Fruit fly (Drosophila melanogaster) whole organism, embryonic: ENCODE results near the gene CG33511.

Experiments used
- Abd-B ChIP-seq: fragments of 200-800 bp; sonication (Bioruptor generic); optimal IDR thresholded peaks from 2 replicates; lab custom pipeline; 2018; ENCODE audit warnings: missing biosample characterization, mild to moderate bottlenecking, missing genetic modification characterization, moderate library complexity
- Ada2b ChIP-seq: fragments of 200-800 bp; sonication (Bioruptor generic); IDR thresholded peaks from 2 replicates; pipeline ENCODE4 v1.3.6; 2022; ENCODE audit warnings: missing biosample characterization, missing genetic modification characterization
- Asciz ChIP-seq: fragments of 200-800 bp; sonication (Bioruptor generic); optimal IDR thresholded peaks from 2 replicates; lab custom pipeline; 2017; ENCODE audit warnings: missing biosample characterization, mild to moderate bottlenecking, missing genetic modification characterization, missing genetic modification reagents
- Awh ChIP-seq: fragments of 200-800 bp; sonication (Bioruptor generic); IDR thresholded peaks from 2 replicates; pipeline ENCODE4, ENCODE4 v1.3.6; 2022; ENCODE audit warnings: missing biosample characterization, missing genetic modification characterization
- Bteb2 ChIP-seq: fragments of 200-800 bp; sonication (Bioruptor generic); optimal IDR thresholded peaks from 2 replicates; lab custom pipeline; 2016; ENCODE audit warnings: missing biosample characterization, missing genetic modification characterization
- CG10366 ChIP-seq: fragments of 200-800 bp; sonication (Bioruptor generic); IDR thresholded peaks from 2 replicates; pipeline ENCODE4 v1.3.6; 2022; ENCODE audit warnings: missing biosample characterization, missing genetic modification characterization
- CG11085 ChIP-seq: fragments of 200-800 bp; sonication (Bioruptor generic); IDR thresholded peaks from 2 replicates; pipeline ENCODE4 v1.3.6; 2022; ENCODE audit warnings: missing biosample characterization, missing genetic modification characterization
- CG11398 ChIP-seq: fragments of 200-800 bp; sonication (Bioruptor generic); optimal IDR thresholded peaks from 2 replicates; lab custom pipeline; 2016; ENCODE audit warnings: missing biosample characterization, missing genetic modification characterization
- CG11456 ChIP-seq: fragments of 200-800 bp; sonication (Bioruptor generic); IDR thresholded peaks from 3 replicates; pipeline ENCODE4 v1.3.6; 2022; ENCODE audit warnings: missing biosample characterization, missing genetic modification characterization
- CG11696 ChIP-seq: fragments of 200-800 bp; sonication (Bioruptor generic); IDR thresholded peaks from 2 replicates; pipeline ENCODE4 v1.3.6; 2022; ENCODE audit warnings: missing biosample characterization, missing genetic modification characterization
- CG12071 ChIP-seq: fragments of 200-800 bp; sonication (Bioruptor generic); optimal IDR thresholded peaks from 3 replicates; lab custom pipeline; 2018; ENCODE audit warnings: missing biosample characterization, mild to moderate bottlenecking, missing genetic modification characterization
- CG12219 ChIP-seq: fragments of 200-800 bp; sonication (Bioruptor generic); optimal IDR thresholded peaks from 3 replicates; lab custom pipeline; 2018; ENCODE audit warnings: missing biosample characterization, mild to moderate bottlenecking, missing genetic modification characterization
- CG13296 ChIP-seq: fragments of 200-800 bp; sonication (Bioruptor generic); optimal IDR thresholded peaks from 3 replicates; lab custom pipeline; 2018; ENCODE audit warnings: missing biosample characterization, mild to moderate bottlenecking, missing genetic modification characterization
- CG14050 ChIP-seq: fragments of 200-800 bp; sonication (Bioruptor generic); IDR thresholded peaks from 3 replicates; pipeline ENCODE4 v1.3.6; 2022; ENCODE audit warnings: missing biosample characterization, missing genetic modification characterization
- CG1647 ChIP-seq: fragments of 200-800 bp; sonication (Bioruptor generic); optimal IDR thresholded peaks from 3 replicates; lab custom pipeline; 2016; ENCODE audit warnings: missing biosample characterization, missing genetic modification characterization
- CG16779 ChIP-seq: fragments of 200-800 bp; sonication (Bioruptor generic); IDR thresholded peaks from 2 replicates; pipeline ENCODE4 v1.3.6; 2022; ENCODE audit warnings: missing biosample characterization, missing genetic modification characterization
- CG17186 ChIP-seq: fragments of 200-800 bp; sonication (Bioruptor generic); optimal IDR thresholded peaks from 3 replicates; lab custom pipeline; 2017; ENCODE audit warnings: missing biosample characterization, missing genetic modification reagents, missing genetic modification characterization
- CG17361 ChIP-seq: fragments of 200-800 bp; sonication (Bioruptor generic); IDR thresholded peaks from 3 replicates; pipeline ENCODE4 v1.3.6; 2022; ENCODE audit warnings: missing biosample characterization, missing genetic modification characterization
- CG18011 ChIP-seq: fragments of 200-800 bp; sonication (Bioruptor generic); optimal IDR thresholded peaks from 2 replicates; lab custom pipeline; 2017; ENCODE audit warnings: missing biosample characterization, missing genetic modification characterization, mild to moderate bottlenecking, moderate library complexity, missing genotype
- CG1832 ChIP-seq: fragments of 200-800 bp; sonication (Bioruptor generic); optimal IDR thresholded peaks from 2 replicates; lab custom pipeline; 2017; ENCODE audit warnings: missing biosample characterization, mild to moderate bottlenecking, missing genetic modification characterization, inconsistent platforms
- CG2712 ChIP-seq: fragments of 200-800 bp; optimal IDR thresholded peaks from 3 replicates; lab custom pipeline; 2019; ENCODE audit warnings: missing biosample characterization, mild to moderate bottlenecking, missing genetic modification characterization, moderate library complexity
- CG2875 ChIP-seq: fragments of 200-800 bp; sonication (Bioruptor generic); optimal IDR thresholded peaks from 2 replicates; lab custom pipeline; 2017; ENCODE audit warnings: missing biosample characterization, mild to moderate bottlenecking, missing genetic modification characterization, missing genetic modification reagents
- CG31224 ChIP-seq: fragments of 200-800 bp; sonication (Bioruptor generic); IDR thresholded peaks from 2 replicates; pipeline ENCODE4 v1.3.6; 2022; ENCODE audit warnings: missing biosample characterization, missing genetic modification characterization
- CG33557 ChIP-seq: fragments of 200-800 bp; sonication (Bioruptor generic); optimal IDR thresholded peaks from 2 replicates; lab custom pipeline; 2019; ENCODE audit warnings: missing biosample characterization, mild to moderate bottlenecking, missing genetic modification characterization, moderate library complexity
- CG4617 ChIP-seq: fragments of 200-800 bp; sonication (Bioruptor generic); optimal IDR thresholded peaks from 3 replicates; lab custom pipeline; 2016; ENCODE audit warnings: missing biosample characterization, missing genetic modification characterization, borderline replicate concordance
- CG5953 ChIP-seq: fragments of 200-800 bp; sonication (Bioruptor generic); IDR thresholded peaks from 2 replicates; pipeline ENCODE4 v1.3.6; 2022; ENCODE audit warnings: missing biosample characterization, missing genetic modification characterization
- CG6689 ChIP-seq: fragments of 200-800 bp; sonication (Bioruptor generic); IDR thresholded peaks from 2 replicates; pipeline ENCODE4 v1.3.6; 2022; ENCODE audit warnings: missing biosample characterization, missing genetic modification characterization
- CG7357 ChIP-seq: fragments of 200-800 bp; sonication (Bioruptor generic); IDR thresholded peaks from 3 replicates; pipeline ENCODE4 v1.3.6; 2022; ENCODE audit warnings: missing biosample characterization, missing genetic modification characterization
- CG9437 ChIP-seq: fragments of 200-800 bp; sonication (Bioruptor generic); optimal IDR thresholded peaks from 2 replicates; lab custom pipeline; 2018; ENCODE audit warnings: missing biosample characterization, mild to moderate bottlenecking, missing genetic modification characterization
- Dad ChIP-seq: fragments of 200-800 bp; sonication (Bioruptor generic); optimal IDR thresholded peaks from 3 replicates; lab custom pipeline; 2016; ENCODE audit warnings: missing biosample characterization, missing genetic modification characterization
- HmgZ ChIP-seq: fragments of 200-800 bp; sonication (Bioruptor generic); optimal IDR thresholded peaks from 2 replicates; lab custom pipeline; 2018; ENCODE audit warnings: missing biosample characterization, mild to moderate bottlenecking, missing genetic modification characterization
- Hr3 ChIP-seq: fragments of 200-800 bp; sonication (Bioruptor generic); optimal IDR thresholded peaks from 3 replicates; lab custom pipeline; 2016; ENCODE audit warnings: missing biosample characterization, missing genetic modification characterization
- Lhr ChIP-seq: fragments of 200-800 bp; sonication (Bioruptor generic); optimal IDR thresholded peaks from 3 replicates; lab custom pipeline; 2017; ENCODE audit warnings: mild to moderate bottlenecking, missing biosample characterization, missing genetic modification reagents, missing genetic modification characterization
- Lim3 ChIP-seq: fragments of 200-800 bp; sonication (Bioruptor generic); IDR thresholded peaks from 2 replicates; pipeline ENCODE4 v1.3.6; 2022; ENCODE audit warnings: missing biosample characterization, missing genetic modification characterization
- NK7.1 ChIP-seq: fragments of 200-800 bp; sonication (Bioruptor generic); optimal IDR thresholded peaks from 3 replicates; lab custom pipeline; 2016; ENCODE audit warnings: missing biosample characterization, missing genetic modification characterization
- Sin3A ChIP-seq: fragments of >200 bp; optimal IDR thresholded peaks from 2 replicates; lab custom pipeline; 2018
- TFAM ChIP-seq: fragments of 200-800 bp; sonication (Bioruptor generic); optimal IDR thresholded peaks from 2 replicates; lab custom pipeline; 2017; ENCODE audit warnings: missing biosample characterization, missing genetic modification characterization, inconsistent platforms
- ap ChIP-seq: fragments of 200-800 bp; sonication (Bioruptor generic); IDR thresholded peaks from 2 replicates; pipeline ENCODE4 v1.3.6; 2022; ENCODE audit warnings: missing biosample characterization, missing genetic modification characterization
- ash1 ChIP-seq: fragments of 200-800 bp; sonication (Bioruptor generic); optimal IDR thresholded peaks from 2 replicates; lab custom pipeline; 2018; ENCODE audit warnings: missing biosample characterization, mild to moderate bottlenecking, missing genetic modification characterization
- ato ChIP-seq: fragments of 200-800 bp; sonication (Bioruptor generic); IDR thresholded peaks from 2 replicates; pipeline ENCODE4 v1.3.6; 2022; ENCODE audit warnings: missing biosample characterization, missing genetic modification characterization; ENCODE audit not compliant: partially characterized antibody
- bbx ChIP-seq: fragments of 200-800 bp; sonication (Bioruptor generic); IDR thresholded peaks from 2 replicates; pipeline ENCODE4 v1.3.6; 2022; ENCODE audit warnings: missing biosample characterization, missing genetic modification characterization; ENCODE audit not compliant: partially characterized antibody
- chm ChIP-seq: fragments of 200-800 bp; sonication (Bioruptor generic); IDR thresholded peaks from 2 replicates; pipeline ENCODE4 v1.3.6; 2022; ENCODE audit warnings: missing biosample characterization, missing genetic modification characterization
- lov ChIP-seq, 2 experiments: fragments of 200-800 bp in 1 of 2; fragments of >200 bp in 1 of 2; sonication (Bioruptor generic) in 1 of 2; IDR thresholded peaks in 1 of 2; optimal IDR thresholded peaks in 1 of 2; 2 replicates in 1 of 2; 3 replicates in 1 of 2; pipeline versions ENCODE4 v1.3.6 to Lab custom; 2017 to 2022; ENCODE audit warnings: missing biosample characterization in 1 of 2, missing genetic modification characterization in 1 of 2
- maf-S ChIP-seq: fragments of 200-800 bp; sonication (Bioruptor generic); optimal IDR thresholded peaks from 2 replicates; lab custom pipeline; 2016; ENCODE audit warnings: missing biosample characterization, missing genetic modification characterization
- mld ChIP-seq: fragments of 200-800 bp; sonication (Bioruptor generic); IDR thresholded peaks from 3 replicates; pipeline ENCODE4 v1.3.6; 2022; ENCODE audit warnings: missing biosample characterization, missing genetic modification characterization; ENCODE audit not compliant: partially characterized antibody
- odd ChIP-seq: fragments of 200-800 bp; sonication (Bioruptor generic); optimal IDR thresholded peaks from 2 replicates; lab custom pipeline; 2017; ENCODE audit warnings: missing biosample characterization, mild to moderate bottlenecking, missing genetic modification characterization
- pnt ChIP-seq: fragments of 200-800 bp; sonication (Bioruptor generic); optimal IDR thresholded peaks from 3 replicates; lab custom pipeline; 2016; ENCODE audit warnings: missing biosample characterization, missing genetic modification characterization
- rib ChIP-seq: fragments of 200-800 bp; sonication (Bioruptor generic); IDR thresholded peaks from 2 replicates; pipeline ENCODE4 v1.3.6; 2022; ENCODE audit warnings: missing biosample characterization, missing genetic modification characterization
- sd ChIP-seq: fragments of 200-800 bp; sonication (Bioruptor generic); optimal IDR thresholded peaks from 3 replicates; lab custom pipeline; 2018; ENCODE audit warnings: missing biosample characterization, mild to moderate bottlenecking, missing genetic modification characterization, moderate library complexity
- sisA ChIP-seq: fragments of 200-800 bp; sonication (Bioruptor generic); IDR thresholded peaks from 2 replicates; pipeline ENCODE4 v1.3.6; 2022; ENCODE audit warnings: missing biosample characterization, missing genetic modification characterization
- unpg ChIP-seq: fragments of 200-800 bp; sonication (Bioruptor generic); optimal IDR thresholded peaks from 3 replicates; lab custom pipeline; 2018; ENCODE audit warnings: missing biosample characterization, mild to moderate bottlenecking, missing genetic modification characterization, moderate library complexity

The CG33511 gene

dm6 chr2L:21108759-21109282 is 26.5 kb upstream of the CG33511 start (continued):
- TF ChIP-seq ato (GFP tag; lab: Robert Waterston, UW) = no peak
- TF ChIP-seq odd (GFP tag; lab: Kevin White, UChicago) = peak; percentile 28
- no peak; the same call in 1 of the 2 replicates for TF ChIP-seq sisA (GFP tag; lab: Robert Waterston, UW)
- no peak for TF ChIP-seq lov (optimal IDR thresholded peaks at IDR 0.05; lab: Kevin White, UChicago)
- TF ChIP-seq lov (GFP tag; IDR thresholded peaks at IDR 0.05; lab: Robert Waterston, UW) = peak; percentile 7; the same call in 1 of the 3 replicates
- TF ChIP-seq Awh = peak; percentile 29; the same call in 1 of the 2 replicates
- TF ChIP-seq sd (tag; lab: Kevin White, UChicago) = no peak
- TF ChIP-seq Ada2b (GFP tag; lab: Robert Waterston, UW) = peak; percentile 66
- TF ChIP-seq Lhr (GFP tag; lab: Kevin White, UChicago) = peak; percentile 36
- peak; percentile 76 for TF ChIP-seq CG2712 (tag; lab: Kevin White, UChicago)
- peak; percentile 59 for TF ChIP-seq CG12219
- no peak; the same call in 1 of the 2 replicates for TF ChIP-seq chm (GFP tag; lab: Robert Waterston, UW)
- TF ChIP-seq Sin3A (lab: Kevin White, UChicago) = no peak
- no peak for TF ChIP-seq CG18011 (GFP tag; lab: Kevin White, UChicago)
- no peak for TF ChIP-seq Abd-B
- no peak for TF ChIP-seq CG9437 (GFP tag; lab: Kevin White, UChicago)
- TF ChIP-seq CG2875 (GFP tag; lab: Kevin White, UChicago) = peak; percentile 57
- no peak for TF ChIP-seq CG11398
- no peak for TF ChIP-seq HmgZ (tag; lab: Kevin White, UChicago)
- no peak for TF ChIP-seq ash1 (GFP tag; lab: Kevin White, UChicago)
- TF ChIP-seq Dad (GFP tag; lab: Kevin White, UChicago) = peak; percentile 62
- TF ChIP-seq CG16779 (GFP tag; lab: Robert Waterston, UW) = no peak
- TF ChIP-seq CG7357 (GFP tag; lab: Robert Waterston, UW) = no peak
- peak; percentile 36 for TF ChIP-seq maf-S (GFP tag; lab: Kevin White, UChicago)
- TF ChIP-seq CG14050 (GFP tag; lab: Robert Waterston, UW) = no peak
- no peak for TF ChIP-seq CG1832 (GFP tag; lab: Kevin White, UChicago)
- TF ChIP-seq rib (GFP tag; lab: Robert Waterston, UW) = no peak
- TF ChIP-seq Asciz = peak; percentile 28
- TF ChIP-seq CG11085 (GFP tag; lab: Robert Waterston, UW) = no peak
- TF ChIP-seq pnt = peak; percentile 37
- peak; percentile 56 for TF ChIP-seq Hr3 (GFP tag; lab: Kevin White, UChicago)
- TF ChIP-seq unpg (GFP tag; lab: Kevin White, UChicago) = peak; percentile 73
- no peak for TF ChIP-seq bbx (GFP tag; lab: Robert Waterston, UW)
- no peak for TF ChIP-seq Lim3 (GFP tag; lab: Robert Waterston, UW)
- no peak for TF ChIP-seq CG1647
- peak; percentile 6 for TF ChIP-seq CG13296 (GFP tag; lab: Kevin White, UChicago)
- TF ChIP-seq CG5953 (GFP tag; lab: Robert Waterston, UW) = no peak
- no peak for TF ChIP-seq CG11696 (GFP tag; lab: Robert Waterston, UW)
- TF ChIP-seq CG17361 (GFP tag; lab: Robert Waterston, UW) = peak; percentile 73
- TF ChIP-seq CG4617 = no peak
- TF ChIP-seq CG6689 (GFP tag; lab: Robert Waterston, UW) = peak; percentile 54; the same call in 1 of the 2 replicates
- no peak for TF ChIP-seq NK7.1
- TF ChIP-seq CG10366 (GFP tag; lab: Robert Waterston, UW) = peak; percentile 50; the same call in 1 of the 2 replicates
- TF ChIP-seq mld = no peak
- no peak for TF ChIP-seq CG17186 (GFP tag; lab: Kevin White, UChicago)
- peak; percentile 29 for TF ChIP-seq Bteb2 (GFP tag; lab: Kevin White, UChicago)
- no peak for TF ChIP-seq CG12071 (GFP tag; lab: Kevin White, UChicago)
- no peak for TF ChIP-seq TFAM (GFP tag; lab: Kevin White, UChicago)
- TF ChIP-seq CG31224 = no peak
- TF ChIP-seq CG11456 (GFP tag; lab: Robert Waterston, UW) = no peak
- TF ChIP-seq ap = no peak
- peak; percentile 56 for TF ChIP-seq CG33557 (GFP tag; lab: Kevin White, UChicago)
